Worm (Caenorhabditis elegans): Measurements from ENCODE around the gene Y49E10.16.

Gene Y49E10.16

ce11 chrIII:12456801-12457647 is 26.7 kb downstream of the Y49E10.16 start, which contains the start of the genes scav-3 and Y49E10.21:
TSS of gene scav-3 (minus strand) at chrIII:12456850.
TSS of gene Y49E10.21 (plus strand) at chrIII:12457597.
- TF ChIP-seq ets-7 (tag; optimal IDR thresholded peaks at IDR 0.05) (no peak), hmg-4 (GFP tag; optimal IDR thresholded peaks at IDR 0.05) (no peak), hmbx-1 (tag; optimal IDR thresholded peaks at IDR 0.05) (no peak), ama-1 (optimal IDR thresholded peaks at IDR 0.05) (no peak), aly-1 (tag; optimal IDR thresholded peaks at IDR 0.05) (no peak), tbx-11 (GFP tag; IDR thresholded peaks at IDR 0.05) (no peak)

DNA sequence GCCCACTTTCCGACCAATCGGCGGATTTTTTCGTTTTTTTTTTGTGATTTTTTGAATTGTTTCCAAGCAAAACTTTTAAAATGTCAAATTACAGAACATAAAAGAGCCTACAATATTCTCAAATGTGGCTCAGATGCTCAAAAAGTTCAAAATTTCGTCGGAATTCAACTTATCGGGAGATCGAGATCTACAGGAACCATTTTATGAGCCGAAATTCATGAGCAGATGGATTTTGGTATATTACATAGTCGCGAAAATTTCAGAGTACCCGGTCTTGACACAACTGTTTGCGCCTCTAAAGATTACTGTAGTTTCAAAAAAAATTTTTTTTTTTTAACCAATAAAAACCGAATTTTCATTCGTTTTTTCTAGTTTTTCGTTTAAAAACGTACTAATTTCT is 28.7 kb downstream of the Y49E10.16 start:
- TF ChIP-seq tbx-37 (GFP tag; conservative IDR thresholded peaks at IDR 0.05) (no peak), ama-1 (optimal IDR thresholded peaks at IDR 0.05) (no peak), ceh-13 (GFP tag; optimal IDR thresholded peaks at IDR 0.05) (no peak), flt-1 (GFP tag; IDR thresholded peaks at IDR 0.05) (no peak), ceh-36 (tag; optimal IDR thresholded peaks at IDR 0.05) (no peak), B0310.2 (tag; optimal IDR thresholded peaks at IDR 0.05) (no peak), ets-7 (tag; optimal IDR thresholded peaks at IDR 0.05) (no peak), sea-1 (GFP tag; conservative IDR thresholded peaks at IDR 0.05) (no peak), tra-4 (tag; optimal IDR thresholded peaks at IDR 0.05) (no peak), pes-1 (GFP tag; IDR thresholded peaks at IDR 0.05) (no peak), aly-1 (tag; optimal IDR thresholded peaks at IDR 0.05) (no peak), hmg-4 (GFP tag; optimal IDR thresholded peaks at IDR 0.05) (no peak)

DNA sequence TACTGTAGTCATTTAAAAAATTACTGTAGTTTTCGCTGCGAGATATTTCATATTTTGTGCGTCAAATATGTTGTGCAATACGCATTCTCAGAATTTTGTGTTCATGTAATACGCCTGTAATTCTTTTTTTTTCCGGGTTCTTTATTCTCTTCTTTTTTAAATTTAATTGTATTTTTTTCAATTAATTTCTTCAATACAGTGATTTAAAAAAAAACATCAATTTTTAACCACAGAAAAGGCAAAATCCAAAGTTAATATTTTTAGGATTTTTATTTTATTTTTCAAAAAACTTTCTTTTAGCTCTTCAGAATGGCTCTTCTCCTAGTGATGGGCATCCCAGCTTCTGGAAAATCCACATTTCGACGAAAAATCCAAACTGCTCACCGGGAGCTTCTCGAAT is 36.0 kb downstream of the Y49E10.16 start, which contains the start of gene pstk-1:
Gene pstk-1, plus strand, starts transcription at position 301 of the 400 bp plus-strand sequence.
- no peak for TF ChIP-seq pes-1 (GFP tag; IDR thresholded peaks at IDR 0.05)
- no peak for TF ChIP-seq tbx-11 (GFP tag; IDR thresholded peaks at IDR 0.05)
- no peak for TF ChIP-seq hnd-1 (tag; optimal IDR thresholded peaks at IDR 0.05)
- no peak for TF ChIP-seq hmbx-1 (tag; optimal IDR thresholded peaks at IDR 0.05)
- no peak for TF ChIP-seq tbx-37 (GFP tag; conservative IDR thresholded peaks at IDR 0.05)
- TF ChIP-seq ceh-36 (tag; optimal IDR thresholded peaks at IDR 0.05), result no peak

DNA sequence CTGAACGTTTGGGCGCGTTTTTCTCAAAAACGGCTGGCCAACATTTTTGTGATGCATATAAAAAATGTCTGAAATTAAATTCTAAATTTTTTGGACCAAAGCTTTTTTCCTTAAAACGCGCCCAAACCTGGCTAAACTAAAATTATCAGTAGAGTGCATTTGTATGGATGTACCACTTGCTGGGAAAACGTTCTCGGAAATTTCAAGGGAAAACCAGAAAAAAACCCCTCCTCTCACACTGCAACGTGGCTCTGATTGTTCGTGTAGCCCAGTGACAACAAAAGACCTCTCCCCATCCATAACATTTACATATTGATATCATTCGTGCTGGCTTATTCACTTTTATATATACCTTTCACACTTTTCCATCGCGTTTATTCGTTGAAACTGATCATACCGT is 38.6 kb downstream of the Y49E10.16 start, which contains the start of gene Y49E10.29:
Gene Y49E10.29, plus strand, starts transcription at position 301 of the 400 bp plus-strand sequence.
- TF ChIP-seq ceh-36 (tag; optimal IDR thresholded peaks at IDR 0.05) (no peak), scrt-1 (GFP tag; IDR thresholded peaks at IDR 0.05) (no peak), sea-1 (GFP tag; conservative IDR thresholded peaks at IDR 0.05) (no peak), ets-7 (tag; optimal IDR thresholded peaks at IDR 0.05) (no peak), flt-1 (GFP tag; IDR thresholded peaks at IDR 0.05) (no peak), hmbx-1 (tag; optimal IDR thresholded peaks at IDR 0.05) (no peak), ama-1 (optimal IDR thresholded peaks at IDR 0.05) (no peak), tbx-11 (GFP tag; IDR thresholded peaks at IDR 0.05) (no peak), tbx-37 (GFP tag; conservative IDR thresholded peaks at IDR 0.05) (no peak), ceh-13 (GFP tag; optimal IDR thresholded peaks at IDR 0.05) (no peak), F13C5.2 (tag; optimal IDR thresholded peaks at IDR 0.05) (no peak), hmg-4 (GFP tag; optimal IDR thresholded peaks at IDR 0.05) (no peak), pes-1 (GFP tag; IDR thresholded peaks at IDR 0.05) (no peak), aly-1 (tag; optimal IDR thresholded peaks at IDR 0.05) (no peak), B0310.2 (tag; optimal IDR thresholded peaks at IDR 0.05) (no peak), hnd-1 (tag; optimal IDR thresholded peaks at IDR 0.05) (no peak)

DNA sequence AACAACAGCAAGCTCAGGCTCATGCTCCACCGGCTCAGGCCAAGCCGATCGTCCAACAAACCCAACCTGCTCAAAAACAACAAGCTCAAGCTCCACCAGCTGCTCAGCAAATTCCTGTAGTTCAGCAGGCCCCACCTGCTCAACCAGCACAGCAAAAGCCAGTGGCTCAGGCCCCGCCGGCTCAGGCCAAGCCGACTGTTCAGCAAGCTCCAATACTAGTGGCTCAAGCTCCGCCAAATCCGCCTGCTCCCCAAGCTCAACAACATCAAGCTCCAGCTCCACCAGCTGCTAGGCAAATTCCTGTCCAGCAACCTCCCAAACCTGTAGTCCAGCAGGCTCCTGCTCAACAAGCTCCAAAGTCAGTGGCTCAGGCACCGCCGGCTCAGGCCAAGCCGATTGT is 39.5 kb downstream of the Y49E10.16 start:
- TF ChIP-seq hmbx-1 (tag; optimal IDR thresholded peaks at IDR 0.05), result no peak

- TF ChIP-seq aly-1 (tag; optimal IDR thresholded peaks at IDR 0.05) (peak; percentile 15), tbx-11 (GFP tag; IDR thresholded peaks at IDR 0.05) (no peak), ama-1 (optimal IDR thresholded peaks at IDR 0.05) (no peak), B0310.2 (tag; optimal IDR thresholded peaks at IDR 0.05) (no peak), ceh-13 (GFP tag; optimal IDR thresholded peaks at IDR 0.05) (no peak), sea-1 (GFP tag; conservative IDR thresholded peaks at IDR 0.05) (no peak), tra-4 (tag; optimal IDR thresholded peaks at IDR 0.05) (no peak)
Observed at ce11 chrIII:12470589-12470988, 40.3 kb downstream of the Y49E10.16 start.

DNA sequence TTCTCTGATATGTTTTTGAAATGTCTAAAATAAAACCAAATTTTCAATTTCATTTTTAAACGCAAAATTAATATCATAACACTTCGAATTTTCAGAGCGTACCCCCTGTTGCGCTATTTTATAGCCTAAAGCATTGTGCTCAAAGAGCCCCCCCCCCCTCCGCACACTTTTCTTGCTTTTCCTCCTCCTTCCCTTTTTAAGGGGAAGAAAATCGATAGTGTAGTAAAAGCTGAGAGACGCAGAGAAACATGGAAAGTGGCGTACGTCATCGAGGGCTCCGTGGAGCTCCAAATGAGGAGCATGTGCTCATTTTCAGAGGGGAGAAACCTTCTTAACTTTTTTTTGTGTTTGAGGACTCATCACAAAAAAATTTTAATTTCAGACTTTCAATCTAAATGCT is 42.2 kb downstream of the Y49E10.16 start, which contains the start of gene cccp-1:
Gene cccp-1, plus strand, starts transcription at position 377 of the 400 bp plus-strand sequence.
- TF ChIP-seq hmg-4 (GFP tag; optimal IDR thresholded peaks at IDR 0.05), result no peak
- TF ChIP-seq ets-7 (tag; optimal IDR thresholded peaks at IDR 0.05), result no peak
- no peak for TF ChIP-seq hmbx-1 (tag; optimal IDR thresholded peaks at IDR 0.05)
- no peak for TF ChIP-seq ceh-36 (tag; optimal IDR thresholded peaks at IDR 0.05)
- TF ChIP-seq sea-1 (GFP tag; conservative IDR thresholded peaks at IDR 0.05), result no peak
- no peak for TF ChIP-seq flt-1 (GFP tag; IDR thresholded peaks at IDR 0.05)
- no peak for TF ChIP-seq hnd-1 (tag; optimal IDR thresholded peaks at IDR 0.05)
- no peak for TF ChIP-seq pes-1 (GFP tag; IDR thresholded peaks at IDR 0.05)
- TF ChIP-seq B0310.2 (tag; optimal IDR thresholded peaks at IDR 0.05), result no peak
- TF ChIP-seq ama-1 (optimal IDR thresholded peaks at IDR 0.05), result no peak
- no peak for TF ChIP-seq aly-1 (tag; optimal IDR thresholded peaks at IDR 0.05)
- TF ChIP-seq tbx-11 (GFP tag; IDR thresholded peaks at IDR 0.05), result no peak
- no peak for TF ChIP-seq tra-4 (tag; optimal IDR thresholded peaks at IDR 0.05)
